Worm (Caenorhabditis elegans): ENCODE data around the gene C54H2.4.

The C54H2.4 gene

ce11 chrX:5746665-5747064, 23.9 kb downstream of the C54H2.4 start:
- TF ChIP-seq pha-4 (GFP tag; IDR thresholded peaks at IDR 0.05), result no peak
- TF ChIP-seq pha-4 (tag; optimal IDR thresholded peaks at IDR 0.05), result no peak
- TF ChIP-seq nhr-11 (tag; optimal IDR thresholded peaks at IDR 0.05), result no peak
- TF ChIP-seq dmd-8 (GFP tag; IDR thresholded peaks at IDR 0.05), result no peak
- TF ChIP-seq Y5F2A.4 (GFP tag; optimal IDR thresholded peaks at IDR 0.05), result no peak
- no peak for TF ChIP-seq F37D6.2 (tag; optimal IDR thresholded peaks at IDR 0.05)
- no peak for TF ChIP-seq ceh-32 (tag; optimal IDR thresholded peaks at IDR 0.05; ENCODE audit: poor library complexity)
- no peak for TF ChIP-seq jun-1 (tag; optimal IDR thresholded peaks at IDR 0.05)
- TF ChIP-seq ceh-20 (GFP tag; IDR thresholded peaks at IDR 0.05), result no peak
- TF ChIP-seq aly-2 (tag; optimal IDR thresholded peaks at IDR 0.05), result no peak
- TF ChIP-seq nhr-28 (tag; optimal IDR thresholded peaks at IDR 0.05), result no peak
- TF ChIP-seq lin-13 (GFP tag; optimal IDR thresholded peaks at IDR 0.05), result no peak
- no peak for TF ChIP-seq mxl-3 (GFP tag; optimal IDR thresholded peaks at IDR 0.05)
- no peak for TF ChIP-seq R02D3.7 (tag; optimal IDR thresholded peaks at IDR 0.05)
- no peak for TF ChIP-seq F44E2.7 (GFP tag; IDR thresholded peaks at IDR 0.05)
- TF ChIP-seq ama-1 (optimal IDR thresholded peaks at IDR 0.05), result no peak
- TF ChIP-seq unc-62 (GFP tag; optimal IDR thresholded peaks at IDR 0.05 in 1 of 2), result no peak
- TF ChIP-seq unc-62 (tag; optimal IDR thresholded peaks at IDR 0.05), result no peak

ce11 chrX:5743209-5743608, 27.3 kb downstream of the C54H2.4 start, which contains the start of gene gnrr-4:
TSS of gene gnrr-4 (minus strand) at chrX:5743309.
- TF ChIP-seq daf-8 (GFP tag; IDR thresholded peaks at IDR 0.05), result no peak
- no peak for TF ChIP-seq hlh-30 (tag; optimal IDR thresholded peaks at IDR 0.05; ENCODE audit: insufficient read depth)
- no peak for TF ChIP-seq snpc-4 (tag; optimal IDR thresholded peaks at IDR 0.05)
- no peak for TF ChIP-seq tra-1 (GFP tag; IDR thresholded peaks at IDR 0.05)
- TF ChIP-seq zip-2 (tag; optimal IDR thresholded peaks at IDR 0.05), result no peak
- TF ChIP-seq aha-1 (tag), result no peak
- no peak for TF ChIP-seq ces-1 (GFP tag; optimal IDR thresholded peaks at IDR 0.05)
- TF ChIP-seq dve-1 (tag; optimal IDR thresholded peaks at IDR 0.05; ENCODE audit: insufficient read depth), result no peak
- no peak for TF ChIP-seq hif-1 (tag; optimal IDR thresholded peaks at IDR 0.05)
- TF ChIP-seq nhr-77 (tag; optimal IDR thresholded peaks at IDR 0.05), result no peak

ce11 chrX:5733728-5734252, 36.8 kb downstream of the C54H2.4 start, which contains the start of gene rgs-6:
TSS of gene rgs-6 (minus strand) at chrX:5733778.
- TF ChIP-seq madf-5 (GFP tag; IDR thresholded peaks at IDR 0.05) (no peak), Y105C5A.15 (GFP tag; IDR thresholded peaks at IDR 0.05) (no peak), zfp-3 (GFP tag; conservative IDR thresholded peaks at IDR 0.05) (no peak), nhr-42 (GFP tag; IDR thresholded peaks at IDR 0.05) (no peak), hlh-11 (tag; optimal IDR thresholded peaks at IDR 0.05) (no peak), mxl-2 (GFP tag; conservative IDR thresholded peaks at IDR 0.05) (no peak), mes-2 (tag; optimal IDR thresholded peaks at IDR 0.05; ENCODE audit: poor library complexity, severe bottlenecking) (no peak)

- no peak for TF ChIP-seq daf-8 (GFP tag; IDR thresholded peaks at IDR 0.05)
- no peak for TF ChIP-seq saeg-2 (GFP tag; IDR thresholded peaks at IDR 0.05)
- TF ChIP-seq lin-15B (tag; optimal IDR thresholded peaks at IDR 0.05), result no peak
- no peak for TF ChIP-seq aly-2 (tag; optimal IDR thresholded peaks at IDR 0.05)
- peak; percentile 21 for TF ChIP-seq ceh-32 (tag; optimal IDR thresholded peaks at IDR 0.05; ENCODE audit: poor library complexity)
- TF ChIP-seq unc-62 (GFP tag; optimal IDR thresholded peaks at IDR 0.05 in 1 of 2), result peak in 1 of 2 experiments; percentile 94
- TF ChIP-seq unc-62 (tag; optimal IDR thresholded peaks at IDR 0.05), result no peak
- no peak for TF ChIP-seq nhr-237 (tag; optimal IDR thresholded peaks at IDR 0.05)
- TF ChIP-seq ZK546.5 (tag; optimal IDR thresholded peaks at IDR 0.05), result no peak
- peak; percentile 42 for TF ChIP-seq nhr-48 (tag; optimal IDR thresholded peaks at IDR 0.05)
- peak in 1 of 2 experiments; percentile 56 for TF ChIP-seq hif-1 (tag; optimal IDR thresholded peaks at IDR 0.05)
- no peak for TF ChIP-seq nhr-28 (tag; optimal IDR thresholded peaks at IDR 0.05)
- TF ChIP-seq ceh-82 (tag; optimal IDR thresholded peaks at IDR 0.05), result no peak
- no peak for TF ChIP-seq lin-13 (GFP tag; optimal IDR thresholded peaks at IDR 0.05)
- no peak for TF ChIP-seq zfp-3 (GFP tag; conservative IDR thresholded peaks at IDR 0.05)
- no peak for TF ChIP-seq madf-5 (GFP tag; IDR thresholded peaks at IDR 0.05)
- peak; percentile 63 for TF ChIP-seq egl-43 (GFP tag; IDR thresholded peaks at IDR 0.05)
- peak; percentile 39 for TF ChIP-seq dmd-6 (GFP tag; IDR thresholded peaks at IDR 0.05)
- TF ChIP-seq F26F4.8 (GFP tag; conservative IDR thresholded peaks at IDR 0.05), result no peak
- TF ChIP-seq nhr-42 (GFP tag; IDR thresholded peaks at IDR 0.05), result no peak
- no peak for TF ChIP-seq nhr-76 (tag; optimal IDR thresholded peaks at IDR 0.05)
- no peak for TF ChIP-seq dpl-1 (GFP tag; optimal IDR thresholded peaks at IDR 0.05)
- no peak for TF ChIP-seq nhr-111 (GFP tag; optimal IDR thresholded peaks at IDR 0.05)
Measured at ce11 chrX:5728956-5729467, 41.5 kb downstream of the C54H2.4 start.

Data from whole organism, L4 larva.